Worm (Caenorhabditis elegans) whole organism, young adult: ENCODE data around the gene tag-131.
A peak's percentile ranks its signal among the peaks of the same experiment; 100 is the strongest.

Source experiments
- B0019.2 ChIP-seq: fragments of 200-800 bp; sonication (Bioruptor generic); conservative IDR thresholded peaks from 2 replicates; pipeline ENCODE4 v1.3.6; 2022; ENCODE audit warnings: missing genetic modification reagents, missing genetic modification characterization, missing compliant biosample characterization
- C17E4.6 ChIP-seq: fragments of 200-800 bp; sonication (Bioruptor generic); IDR thresholded peaks from 2 replicates; pipeline ENCODE4 v1.3.6; 2022; ENCODE audit warnings: missing genetic modification reagents, missing genetic modification characterization, missing compliant biosample characterization
- F10E7.11 ChIP-seq: sonication (generic microtip); optimal IDR thresholded peaks from 2 replicates; lab custom pipeline; 2017; ENCODE audit warnings: mild to moderate bottlenecking, missing genetic modification characterization, moderate library complexity, missing compliant biosample characterization
- F37B4.10 ChIP-seq: fragments of 200-800 bp; sonication (Bioruptor generic); IDR thresholded peaks from 2 replicates; pipeline ENCODE4 v1.3.6; 2022; ENCODE audit warnings: missing genetic modification characterization, missing compliant biosample characterization
- T26A5.8 ChIP-seq: sonication (generic microtip); optimal IDR thresholded peaks from 2 replicates; lab custom pipeline; 2016; ENCODE audit warnings: missing genetic modification characterization, missing compliant biosample characterization
- Y56A3A.18 ChIP-seq: fragments of 200-800 bp; sonication (Bioruptor generic); IDR thresholded peaks from 2 replicates; pipeline ENCODE4 v1.3.6; 2022; ENCODE audit warnings: missing genetic modification reagents, missing genetic modification characterization, missing compliant biosample characterization
- Y67H2A.10 ChIP-seq: fragments of 200-800 bp; sonication (Bioruptor generic); conservative IDR thresholded peaks from 2 replicates; pipeline ENCODE4 v1.3.6; 2022; ENCODE audit warnings: missing genetic modification reagents, missing genetic modification characterization, missing compliant biosample characterization
- Y79H2A.3 ChIP-seq: fragments of 200-800 bp; sonication (Bioruptor generic); conservative IDR thresholded peaks from 2 replicates; pipeline ENCODE4 v1.3.6; 2022; ENCODE audit warnings: missing genetic modification reagents, missing genetic modification characterization, missing compliant biosample characterization
- ama-1 ChIP-seq, 3 experiments: fragments of 150-350 bp in 1 of 3; sonication (generic microtip) in 2 of 3; optimal IDR thresholded peaks; 2 replicates each; lab custom pipeline; 2014 to 2018; ENCODE audit warnings: missing biosample characterization in 2 of 3, missing genetic modification characterization in 2 of 3, missing genetic modification reagents in 2 of 3
- attf-3 ChIP-seq: fragments of 200-800 bp; sonication (Bioruptor generic); conservative IDR thresholded peaks from 2 replicates; pipeline ENCODE4 v1.3.6; 2022; ENCODE audit warnings: missing genetic modification reagents, missing genetic modification characterization, missing compliant biosample characterization
- attf-6 ChIP-seq: fragments of 200-800 bp; sonication (Bioruptor generic); IDR thresholded peaks from 2 replicates; pipeline ENCODE4 v1.3.6; 2022; ENCODE audit warnings: missing genetic modification reagents, missing genetic modification characterization, missing compliant biosample characterization
- bed-1 ChIP-seq: fragments of 200-800 bp; sonication (Bioruptor generic); IDR thresholded peaks from 2 replicates; pipeline ENCODE4 v1.3.6; 2022; ENCODE audit warnings: missing genetic modification reagents, missing genetic modification characterization, missing compliant biosample characterization
- ccch-3 ChIP-seq: fragments of 200-800 bp; sonication (Bioruptor generic); optimal IDR thresholded peaks from 2 replicates; lab custom pipeline; 2018; ENCODE audit warnings: mild to moderate bottlenecking, missing genetic modification characterization, missing compliant biosample characterization
- cebp-1 ChIP-seq, 2 experiments: fragments of 200-800 bp in 1 of 2; sonication (Bioruptor generic) in 1 of 2; sonication (generic microtip) in 1 of 2; IDR thresholded peaks in 1 of 2; optimal IDR thresholded peaks in 1 of 2; 2 replicates each; pipeline versions ENCODE4 v1.3.6 to Lab custom; 2017 to 2022; ENCODE audit warnings: missing compliant biosample characterization in 2 of 2, missing genetic modification characterization in 2 of 2, mild to moderate bottlenecking in 1 of 2, missing genetic modification reagents in 1 of 2, moderate library complexity in 1 of 2
- cebp-2 ChIP-seq: fragments of 200-800 bp; sonication (Bioruptor generic); IDR thresholded peaks from 2 replicates; pipeline ENCODE4 v1.3.6; 2022; ENCODE audit warnings: missing genetic modification characterization, missing compliant biosample characterization
- ceh-100 ChIP-seq: fragments of 200-800 bp; sonication (Bioruptor generic); IDR thresholded peaks from 2 replicates; pipeline ENCODE4 v1.3.6; 2022; ENCODE audit warnings: missing genetic modification reagents, missing genetic modification characterization, missing compliant biosample characterization
- ceh-79 ChIP-seq: sonication (generic microtip); optimal IDR thresholded peaks from 2 replicates; lab custom pipeline; 2017; ENCODE audit warnings: mild to moderate bottlenecking, missing genetic modification characterization, missing compliant biosample characterization
- die-1 ChIP-seq: sonication (generic microtip); optimal IDR thresholded peaks from 2 replicates; lab custom pipeline; 2016; ENCODE audit warnings: missing genotype, mild to moderate bottlenecking, missing genetic modification characterization, missing compliant biosample characterization
- dpl-1 ChIP-seq: fragments of 150-350 bp; optimal IDR thresholded peaks from 2 replicates; lab custom pipeline; 2014; ENCODE audit warnings: missing biosample characterization, missing genetic modification reagents, missing genetic modification characterization
- efl-1 ChIP-seq: fragments of 150-350 bp; optimal IDR thresholded peaks from 2 replicates; lab custom pipeline; 2014; ENCODE audit warnings: missing biosample characterization, missing genetic modification reagents, missing genetic modification characterization
- egl-18 ChIP-seq: fragments of 200-800 bp; sonication (Bioruptor generic); IDR thresholded peaks from 2 replicates; pipeline ENCODE4 v1.3.6; 2022; ENCODE audit warnings: missing genetic modification reagents, missing genetic modification characterization, missing compliant biosample characterization
- him-1 ChIP-seq: sonication (generic microtip); optimal IDR thresholded peaks from 2 replicates; lab custom pipeline; 2016; ENCODE audit warnings: missing genotype, missing genetic modification reagents, missing genetic modification characterization, missing compliant biosample characterization
- hmg-20 ChIP-seq: fragments of 200-800 bp; sonication (Bioruptor generic); IDR thresholded peaks from 2 replicates; pipeline ENCODE4 v1.3.6; 2022; ENCODE audit warnings: missing genetic modification reagents, missing genetic modification characterization, missing compliant biosample characterization
- hrde-1 ChIP-seq: sonication (generic microtip); optimal IDR thresholded peaks from 2 replicates; lab custom pipeline; 2016; ENCODE audit warnings: missing genetic modification characterization, mild to moderate bottlenecking, missing compliant biosample characterization, moderate library complexity, missing genotype, missing genetic modification reagents, borderline replicate concordance
- let-526 ChIP-seq: fragments of 200-800 bp; sonication (Bioruptor generic); IDR thresholded peaks from 2 replicates; pipeline ENCODE4 v1.3.6; 2022; ENCODE audit warnings: missing genetic modification reagents, missing genetic modification characterization, missing compliant biosample characterization
- lir-1 ChIP-seq: fragments of 200-800 bp; sonication (Bioruptor generic); conservative IDR thresholded peaks from 2 replicates; pipeline ENCODE4 v1.3.6; 2022; ENCODE audit warnings: missing genetic modification reagents, missing genetic modification characterization, missing compliant biosample characterization
- madf-3 ChIP-seq: fragments of 200-800 bp; sonication (Bioruptor generic); IDR thresholded peaks from 2 replicates; pipeline ENCODE4 v1.3.6; 2022; ENCODE audit warnings: missing genetic modification reagents, missing genetic modification characterization, missing compliant biosample characterization
- nfya-2 ChIP-seq: fragments of 200-800 bp; sonication (Bioruptor generic); IDR thresholded peaks from 2 replicates; pipeline ENCODE4 v1.3.6; 2022; ENCODE audit warnings: missing genetic modification reagents, missing genetic modification characterization, missing compliant biosample characterization
- nhr-27 ChIP-seq: fragments of 200-800 bp; sonication (Bioruptor generic); optimal IDR thresholded peaks from 2 replicates; lab custom pipeline; 2018; ENCODE audit warnings: mild to moderate bottlenecking, missing genetic modification characterization, moderate library complexity, missing compliant biosample characterization
- rcor-1 ChIP-seq: fragments of 200-800 bp; sonication (Bioruptor generic); IDR thresholded peaks from 2 replicates; pipeline ENCODE4 v1.3.6; 2022; ENCODE audit warnings: missing genetic modification reagents, missing genetic modification characterization, missing compliant biosample characterization
- rec-8 ChIP-seq, 2 experiments: sonication (generic microtip); optimal IDR thresholded peaks; 2 replicates each; lab custom pipeline; 2016; ENCODE audit warnings: mild to moderate bottlenecking in 2 of 2, missing genetic modification characterization in 2 of 2, missing genetic modification reagents in 2 of 2, missing genotype in 2 of 2, missing biosample characterization in 1 of 2, missing compliant biosample characterization in 1 of 2, moderate library complexity in 1 of 2
- snpc-1.3 ChIP-seq: sonication (generic microtip); optimal IDR thresholded peaks from 2 replicates; lab custom pipeline; 2017; ENCODE audit warnings: missing genetic modification characterization, mild to moderate bottlenecking, missing compliant biosample characterization, antibody characterized with exemption, moderate library complexity, missing genotype, missing genetic modification reagents; ENCODE audit not compliant: insufficient read depth
- snpc-3.4 ChIP-seq: sonication (generic microtip); optimal IDR thresholded peaks from 2 replicates; lab custom pipeline; 2017; ENCODE audit warnings: missing genetic modification characterization, mild to moderate bottlenecking, missing compliant biosample characterization, antibody characterized with exemption, moderate library complexity, missing genotype, missing genetic modification reagents
- somi-1 ChIP-seq: fragments of 200-800 bp; sonication (Bioruptor generic); optimal IDR thresholded peaks from 2 replicates; lab custom pipeline; 2018; ENCODE audit warnings: mild to moderate bottlenecking, missing genetic modification characterization, missing compliant biosample characterization
- sptf-2 ChIP-seq: fragments of 200-800 bp; sonication (Bioruptor generic); optimal IDR thresholded peaks from 2 replicates; lab custom pipeline; 2018; ENCODE audit warnings: mild to moderate bottlenecking, missing genetic modification characterization, missing compliant biosample characterization
- tbp1 ChIP-seq: fragments of 200-800 bp; sonication (Bioruptor generic); optimal IDR thresholded peaks from 2 replicates; lab custom pipeline; 2018; ENCODE audit warnings: mild to moderate bottlenecking, missing genetic modification characterization, missing compliant biosample characterization
- zim-3 ChIP-seq: sonication (generic microtip); optimal IDR thresholded peaks from 2 replicates; lab custom pipeline; 2017; ENCODE audit warnings: mild to moderate bottlenecking, missing genetic modification characterization, moderate library complexity, missing compliant biosample characterization
- ztf-18 ChIP-seq: sonication (generic microtip); optimal IDR thresholded peaks from 2 replicates; lab custom pipeline; 2016; ENCODE audit warnings: missing genotype, mild to moderate bottlenecking, missing genetic modification characterization, missing compliant biosample characterization
- ztf-22 ChIP-seq: fragments of 200-800 bp; sonication (Bioruptor generic); optimal IDR thresholded peaks from 2 replicates; lab custom pipeline; 2018; ENCODE audit warnings: mild to moderate bottlenecking, missing genetic modification characterization, moderate library complexity, missing compliant biosample characterization
- ztf-25 ChIP-seq: fragments of 200-800 bp; sonication (Bioruptor generic); IDR thresholded peaks from 2 replicates; pipeline ENCODE4 v1.3.6; 2022; ENCODE audit warnings: missing genetic modification reagents, missing genetic modification characterization, missing compliant biosample characterization

Gene tag-131

ce11 chrIII:4291216-4291691 is 26.2 kb upstream of the tag-131 start, which contains the start of gene mcm-5 (continued):
- TF ChIP-seq egl-18 (GFP tag; lab: Robert Waterston, UW) (no peak), B0019.2 (GFP tag; lab: Robert Waterston, UW) (0 out of 2 replicates have a peak, but pooled peaks have one; percentile 21), die-1 (tag; lab: Kevin White, UChicago) (no peak), cebp-2 (GFP tag; lab: Robert Waterston, UW) (no peak), him-1 (tag; lab: Kevin White, UChicago) (peak; percentile 49), nhr-27 (no peak), somi-1 (GFP tag; lab: Kevin White, UChicago) (no peak), sptf-2 (GFP tag; lab: Kevin White, UChicago) (no peak), rcor-1 (GFP tag; lab: Robert Waterston, UW) (no peak), ama-1 (optimal IDR thresholded peaks at IDR 0.05; lab: Kevin White, UChicago) (no peak), ama-1 (GFP tag; optimal IDR thresholded peaks at IDR 0.05; lab: Kevin White, UChicago) (no peak), efl-1 (GFP tag; lab: Kevin White, UChicago) (peak; percentile 95), nfya-2 (no peak), dpl-1 (GFP tag; lab: Kevin White, UChicago) (peak; percentile 89), zim-3 (tag; lab: Kevin White, UChicago) (no peak), Y79H2A.3 (no peak), hmg-20 (no peak), Y56A3A.18 (GFP tag; lab: Robert Waterston, UW) (no peak), F10E7.11 (tag; lab: Kevin White, UChicago) (no peak), let-526 (GFP tag; lab: Robert Waterston, UW) (no peak), cebp-1 (GFP tag; IDR thresholded peaks at IDR 0.05; lab: Robert Waterston, UW) (no peak), cebp-1 (tag; optimal IDR thresholded peaks at IDR 0.05; lab: Kevin White, UChicago) (no peak), tbp1 (peak; percentile 19), C17E4.6 (GFP tag; lab: Robert Waterston, UW) (no peak), ztf-18 (tag; lab: Kevin White, UChicago) (no peak), F37B4.10 (GFP tag; lab: Robert Waterston, UW) (no peak), ccch-3 (GFP tag; lab: Kevin White, UChicago) (no peak), Y67H2A.10 (GFP tag; lab: Robert Waterston, UW) (no peak), ztf-25 (GFP tag; lab: Robert Waterston, UW) (no peak), bed-1 (no peak), madf-3 (GFP tag; lab: Robert Waterston, UW) (peak; percentile 85), attf-6 (no peak), ztf-22 (no peak), ceh-100 (no peak), rec-8 (tag; optimal IDR thresholded peaks at IDR 0.05; lab: Kevin White, UChicago) (no peak), snpc-1.3 (tag; lab: Kevin White, UChicago) (peak; percentile 56), attf-3 (GFP tag; lab: Robert Waterston, UW) (no peak), lir-1 (GFP tag; lab: Robert Waterston, UW) (no peak), T26A5.8 (tag; lab: Kevin White, UChicago) (no peak), snpc-3.4 (peak; percentile 59), ceh-79 (tag; lab: Kevin White, UChicago) (no peak), hrde-1 (tag; lab: Kevin White, UChicago) (no peak)
- TF ChIP-seq, all 124 proteins: peak for 20
